Worm (Caenorhabditis elegans): Measurements from ENCODE around the gene fbxa-81.

- TF ChIP-seq mep-1 (tag; optimal IDR thresholded peaks at IDR 0.05) = no peak
- TF ChIP-seq drap-1 (GFP tag; optimal IDR thresholded peaks at IDR 0.05) = no peak
- no peak for TF ChIP-seq ham-2 (GFP tag; optimal IDR thresholded peaks at IDR 0.05)
- no peak for TF ChIP-seq snpc-4 (tag; optimal IDR thresholded peaks at IDR 0.05)
- no peak for TF ChIP-seq cnd-1 (tag; optimal IDR thresholded peaks at IDR 0.05)
- no peak for TF ChIP-seq nhr-237 (tag; optimal IDR thresholded peaks at IDR 0.05)
- TF ChIP-seq elt-3 (tag; optimal IDR thresholded peaks at IDR 0.05) = no peak
- TF ChIP-seq nhr-12 (tag; optimal IDR thresholded peaks at IDR 0.05) = no peak
- no peak for TF ChIP-seq nhr-28 (tag; optimal IDR thresholded peaks at IDR 0.05)
- no peak for TF ChIP-seq mab-5 (tag; optimal IDR thresholded peaks at IDR 0.05)
Observed at ce11 chrX:14545543-14545942, 3.7 kb upstream of the fbxa-81 start, which contains the start of gene enri-2.
